Fruit fly (Drosophila melanogaster): Measurements from ENCODE around the gene smog.

The smog gene

dm6 chr2L:4830490-4830889 lies 22.2 kb upstream of the smog start, which contains the start of gene Fnta (continued):
- no peak for TF ChIP-seq lbe (GFP tag; optimal IDR thresholded peaks at IDR 0.05)
- peak; percentile 86 for TF ChIP-seq Dref (GFP tag; IDR thresholded peaks at IDR 0.05)
- peak; percentile 88 for TF ChIP-seq Dll (GFP tag; IDR thresholded peaks at IDR 0.05; ENCODE audit: partially characterized antibody)
- TF ChIP-seq disco-r (GFP tag; optimal IDR thresholded peaks at IDR 0.05) = no peak
- no peak for TF ChIP-seq insv (GFP tag; optimal IDR thresholded peaks at IDR 0.05)
- no peak for TF ChIP-seq Vsx1 (GFP tag; optimal IDR thresholded peaks at IDR 0.05)
- no peak for TF ChIP-seq Rx (GFP tag; IDR thresholded peaks at IDR 0.05)
- no peak for TF ChIP-seq NFAT (GFP tag; IDR thresholded peaks at IDR 0.05)
- TF ChIP-seq CG7357 (GFP tag; IDR thresholded peaks at IDR 0.05) = no peak
- TF ChIP-seq CG3281 (GFP tag; optimal IDR thresholded peaks at IDR 0.05) = no peak
- no peak for TF ChIP-seq CkIIα-i1 (GFP tag; IDR thresholded peaks at IDR 0.05)
- TF ChIP-seq CG18764 (GFP tag; optimal IDR thresholded peaks at IDR 0.05) = no peak
- TF ChIP-seq CG2120 (GFP tag; optimal IDR thresholded peaks at IDR 0.05) = no peak
- TF ChIP-seq h (optimal IDR thresholded peaks at IDR 0.05) = no peak
- no peak for TF ChIP-seq Ets65A (GFP tag)
- no peak for TF ChIP-seq CG32772 (GFP tag; IDR thresholded peaks at IDR 0.05)
- TF ChIP-seq Asciz (GFP tag; optimal IDR thresholded peaks at IDR 0.05) = no peak
- TF ChIP-seq CG18262 (tag; optimal IDR thresholded peaks at IDR 0.05) = no peak
- TF ChIP-seq CG2712 (tag; optimal IDR thresholded peaks at IDR 0.05) = no peak
- no peak for TF ChIP-seq Tbp (GFP tag; optimal IDR thresholded peaks at IDR 0.05)
- no peak for TF ChIP-seq CG13775 (GFP tag; optimal IDR thresholded peaks at IDR 0.05)
- no peak for TF ChIP-seq row (GFP tag; IDR thresholded peaks at IDR 0.05)
- TF ChIP-seq dati (GFP tag; IDR thresholded peaks at IDR 0.05) = no peak
- no peak for TF ChIP-seq pnt (GFP tag; optimal IDR thresholded peaks at IDR 0.05)
- TF ChIP-seq mirr (GFP tag; optimal IDR thresholded peaks at IDR 0.05) = no peak
- TF ChIP-seq CG3995 (GFP tag; optimal IDR thresholded peaks at IDR 0.05) = no peak
- TF ChIP-seq bigmax (GFP tag; optimal IDR thresholded peaks at IDR 0.05) = no peak
- no peak for TF ChIP-seq lola (GFP tag; optimal IDR thresholded peaks at IDR 0.05)
- no peak for TF ChIP-seq z (GFP tag; IDR thresholded peaks at IDR 0.05)
- peak; percentile 51 for TF ChIP-seq gcm (GFP tag; optimal IDR thresholded peaks at IDR 0.05)
- TF ChIP-seq CG6791 (GFP tag; IDR thresholded peaks at IDR 0.05; ENCODE audit: partially characterized antibody) = peak; percentile 93
- TF ChIP-seq Ada2b (GFP tag; IDR thresholded peaks at IDR 0.05) = no peak
- peak; percentile 77 for TF ChIP-seq stwl (tag; optimal IDR thresholded peaks at IDR 0.05)
- TF ChIP-seq wor (GFP tag; IDR thresholded peaks at IDR 0.05) = no peak
- TF ChIP-seq CG12942 (GFP tag; optimal IDR thresholded peaks at IDR 0.05) = no peak
- no peak for TF ChIP-seq D19A (tag; optimal IDR thresholded peaks at IDR 0.05)
- no peak for TF ChIP-seq Meics (GFP tag; optimal IDR thresholded peaks at IDR 0.05)
- TF ChIP-seq aop (GFP tag; IDR thresholded peaks at IDR 0.05) = no peak
- TF ChIP-seq CG17385 (GFP tag; optimal IDR thresholded peaks at IDR 0.05) = no peak
- TF ChIP-seq MBD-R2 (GFP tag; IDR thresholded peaks at IDR 0.05) = peak; percentile 64
- TF ChIP-seq ash1 (GFP tag; optimal IDR thresholded peaks at IDR 0.05) = no peak
- no peak for TF ChIP-seq CG9609 (GFP tag; optimal IDR thresholded peaks at IDR 0.05)
- TF ChIP-seq CG3726 (GFP tag; IDR thresholded peaks at IDR 0.05) = no peak
- peak; percentile 54 for TF ChIP-seq BEAF-32 (GFP tag; optimal IDR thresholded peaks at IDR 0.05)
- TF ChIP-seq gce (GFP tag; IDR thresholded peaks at IDR 0.05) = no peak
- no peak for TF ChIP-seq nau (GFP tag; optimal IDR thresholded peaks at IDR 0.05)
- TF ChIP-seq Dbx (GFP tag; IDR thresholded peaks at IDR 0.05) = no peak
- TF ChIP-seq tup (GFP tag; optimal IDR thresholded peaks at IDR 0.05) = no peak
- no peak for TF ChIP-seq CG3163 (GFP tag; optimal IDR thresholded peaks at IDR 0.05)
- TF ChIP-seq Hsf (GFP tag; optimal IDR thresholded peaks at IDR 0.05) = no peak
- no peak for TF ChIP-seq CG2199 (GFP tag; IDR thresholded peaks at IDR 0.05)
- no peak for TF ChIP-seq odd (GFP tag; optimal IDR thresholded peaks at IDR 0.05)
- TF ChIP-seq CG16863 (GFP tag; optimal IDR thresholded peaks at IDR 0.05) = no peak
